Worm (Caenorhabditis elegans) whole organism, L2 larva: ENCODE measurements around the gene fbxb-88.

ENCODE experiments used
- egl-27 ChIP-seq: sonication (generic microtip); optimal IDR thresholded peaks from 3 replicates; lab custom pipeline; 2017; ENCODE audit warnings: missing biosample characterization, missing genetic modification reagents, missing genetic modification characterization
- elt-1 ChIP-seq: fragments of 150-350 bp; optimal IDR thresholded peaks from 2 replicates; lab custom pipeline; 2014; ENCODE audit warnings: missing biosample characterization, missing genetic modification characterization

- TF ChIP-seq egl-27 (tag; lab: Kevin White, UChicago) (no peak), elt-1 (tag; lab: Kevin White, UChicago) (no peak)
Measured at ce11 chrII:4786181-4786580, 41.5 kb downstream of the fbxb-88 start, which contains the start of gene msp-3.
